Fruit fly (Drosophila melanogaster) whole organism: ENCODE measurements around the gene TotF.

Experiments
- CG8478 ChIP-seq: fragments of >200 bp; optimal IDR thresholded peaks from 2 replicates; lab custom pipeline; 2018; ENCODE audit warnings: inconsistent platforms
- Dll ChIP-seq: fragments of >200 bp; optimal IDR thresholded peaks from 2 replicates; lab custom pipeline; 2017
- pan ChIP-seq: fragments of >200 bp; optimal IDR thresholded peaks from 2 replicates; lab custom pipeline; 2017
- psq ChIP-seq: fragments of >200 bp; optimal IDR thresholded peaks from 2 replicates; lab custom pipeline; 2017

DNA sequence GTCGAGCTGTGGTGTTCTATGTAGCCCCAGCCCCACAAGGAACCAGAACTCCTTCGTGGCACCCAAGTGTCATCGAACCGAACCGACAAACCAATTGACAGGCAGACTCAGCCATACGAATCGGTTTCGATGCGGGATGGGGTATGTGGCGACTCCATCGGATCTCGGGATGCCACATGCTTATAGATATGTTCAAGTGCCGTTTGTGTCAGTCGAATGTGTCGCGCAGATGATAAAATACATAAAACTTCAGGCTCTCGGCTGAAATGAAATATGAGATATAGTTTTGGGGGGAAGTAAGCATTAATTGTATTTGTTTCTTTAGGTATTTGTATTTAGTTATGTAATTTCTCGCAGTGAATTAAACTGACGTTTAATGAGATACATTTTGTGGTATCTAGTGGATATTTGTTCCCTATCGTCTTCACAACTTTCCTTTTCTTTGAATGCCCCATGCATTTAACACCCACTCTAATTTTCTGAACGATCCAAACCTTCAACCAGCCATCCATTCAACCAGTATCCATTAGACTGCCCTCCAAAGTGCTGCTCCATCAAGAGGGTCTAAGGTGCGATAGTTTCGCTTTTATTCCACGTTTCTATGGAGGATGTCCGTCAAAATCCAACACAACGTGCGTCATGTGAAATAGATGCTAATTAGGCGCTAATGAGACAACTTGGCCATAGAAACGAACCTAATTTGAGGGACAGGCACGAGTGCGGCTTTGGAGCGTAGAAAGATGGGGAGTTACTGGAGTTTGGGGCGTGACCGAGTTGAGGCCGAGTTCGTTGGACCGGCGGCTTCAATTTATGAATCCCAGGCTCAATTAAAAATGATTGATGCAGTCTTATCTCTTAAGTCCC lies 32.4 kb upstream of the TotF start:
- TF ChIP-seq psq = no peak
- no peak for TF ChIP-seq CG8478 (lab: Kevin White, UChicago)
- TF ChIP-seq Dll (lab: Kevin White, UChicago) = no peak
- no peak for TF ChIP-seq pan (lab: Kevin White, UChicago)
